Fruit fly (Drosophila melanogaster): ENCODE results near the gene tim.
A peak's percentile ranks its signal among the peaks of the same experiment; 100 is the strongest.

The tim gene

DNA sequence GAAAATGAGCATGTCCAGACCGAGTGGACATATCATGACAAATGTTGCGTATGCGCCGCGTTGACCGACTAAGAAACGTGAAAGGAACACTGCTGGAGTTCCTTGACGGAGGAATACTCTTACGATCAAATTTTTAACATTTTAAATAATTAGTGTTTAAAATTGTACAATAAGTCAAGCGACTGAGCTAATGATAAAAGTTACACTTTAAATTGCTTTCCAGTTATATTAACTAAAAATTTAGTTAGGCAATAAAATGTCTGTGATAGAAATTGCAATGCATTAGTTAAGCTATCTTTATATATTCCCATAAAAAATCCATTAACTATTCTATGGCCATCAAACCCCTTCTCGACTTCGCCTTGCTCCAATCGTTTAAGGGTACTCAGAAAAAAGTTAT is 23.2 kb downstream of the tim start:
- TF ChIP-seq cyc (GFP tag; optimal IDR thresholded peaks at IDR 0.05), result no peak
- TF ChIP-seq CG7368 (GFP tag; optimal IDR thresholded peaks at IDR 0.05), result no peak
- no peak for TF ChIP-seq vri (GFP tag; optimal IDR thresholded peaks at IDR 0.05)
- TF ChIP-seq CG16779 (tag; optimal IDR thresholded peaks at IDR 0.05), result no peak
- TF ChIP-seq CG32006 (GFP tag; optimal IDR thresholded peaks at IDR 0.05), result peak; percentile 54
- TF ChIP-seq CG1621 (tag; optimal IDR thresholded peaks at IDR 0.05), result no peak
- TF ChIP-seq Hr4 (GFP tag; optimal IDR thresholded peaks at IDR 0.05), result peak; percentile 26
- peak; percentile 19 for TF ChIP-seq svp (GFP tag)
- TF ChIP-seq Ets21C (GFP tag; optimal IDR thresholded peaks at IDR 0.05), result no peak
- TF ChIP-seq CG8119 (GFP tag; IDR thresholded peaks at IDR 0.05), result peak; percentile 21; the same call in 1 of the 3 replicates
- TF ChIP-seq Met (GFP tag; optimal IDR thresholded peaks at IDR 0.05), result no peak
- no peak for TF ChIP-seq Sox14 (GFP tag; optimal IDR thresholded peaks at IDR 0.05)
- TF ChIP-seq Sox15 (GFP tag; optimal IDR thresholded peaks at IDR 0.05), result no peak
- no peak for TF ChIP-seq CG6792 (GFP tag; optimal IDR thresholded peaks at IDR 0.05)
- TF ChIP-seq CG15336 (GFP tag; IDR thresholded peaks at IDR 0.05), result peak; percentile 28; the same call in 1 of the 2 replicates
- TF ChIP-seq dsx (GFP tag; optimal IDR thresholded peaks at IDR 0.05; ENCODE audit: poor library complexity, severe bottlenecking), result no peak
- TF ChIP-seq lz (GFP tag; optimal IDR thresholded peaks at IDR 0.05), result no peak
- TF ChIP-seq Eip78C (GFP tag), result peak; percentile 52
- TF ChIP-seq achi (GFP tag; optimal IDR thresholded peaks at IDR 0.05), result no peak
- TF ChIP-seq CG6276 (GFP tag; optimal IDR thresholded peaks at IDR 0.05), result no peak

DNA sequence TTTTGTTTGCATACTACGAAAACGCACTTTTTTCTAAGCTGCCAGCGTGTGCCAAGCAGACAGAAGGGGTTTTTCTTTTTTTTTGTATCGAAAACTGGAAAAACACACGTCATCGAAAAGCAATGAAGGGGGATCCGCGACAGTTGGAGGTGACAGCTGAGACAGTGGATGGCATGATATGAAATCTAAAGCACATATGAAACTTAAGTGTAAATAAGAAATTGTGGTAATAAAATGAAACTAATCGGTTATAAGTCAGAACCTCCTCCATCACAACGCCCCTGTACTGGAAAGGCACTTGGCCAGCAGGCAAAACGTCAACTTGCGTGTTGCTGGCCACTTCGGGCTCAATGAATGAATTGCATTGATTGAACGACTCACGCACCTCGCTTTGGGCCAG is 24.2 kb downstream of the tim start:
- TF ChIP-seq Sox15 (GFP tag; optimal IDR thresholded peaks at IDR 0.05) (no peak), achi (GFP tag; optimal IDR thresholded peaks at IDR 0.05) (no peak), CG32006 (GFP tag; optimal IDR thresholded peaks at IDR 0.05) (peak; percentile 28), lz (GFP tag; optimal IDR thresholded peaks at IDR 0.05) (no peak), CG3919 (GFP tag; optimal IDR thresholded peaks at IDR 0.05) (no peak), eg (GFP tag; IDR thresholded peaks at IDR 0.05) (peak; percentile 57; the same call in 1 of the 3 replicates), CG11902 (GFP tag; optimal IDR thresholded peaks at IDR 0.05) (no peak), svp (GFP tag) (no peak), Eip78C (GFP tag) (no peak), CG15336 (GFP tag; IDR thresholded peaks at IDR 0.05) (peak; percentile 57; the same call in 1 of the 2 replicates), net (GFP tag; optimal IDR thresholded peaks at IDR 0.05) (no peak), CG8119 (GFP tag; IDR thresholded peaks at IDR 0.05) (0 out of 3 replicates have a peak, but pooled peaks have one; percentile 30), CG6276 (GFP tag; optimal IDR thresholded peaks at IDR 0.05) (peak; percentile 3)

DNA sequence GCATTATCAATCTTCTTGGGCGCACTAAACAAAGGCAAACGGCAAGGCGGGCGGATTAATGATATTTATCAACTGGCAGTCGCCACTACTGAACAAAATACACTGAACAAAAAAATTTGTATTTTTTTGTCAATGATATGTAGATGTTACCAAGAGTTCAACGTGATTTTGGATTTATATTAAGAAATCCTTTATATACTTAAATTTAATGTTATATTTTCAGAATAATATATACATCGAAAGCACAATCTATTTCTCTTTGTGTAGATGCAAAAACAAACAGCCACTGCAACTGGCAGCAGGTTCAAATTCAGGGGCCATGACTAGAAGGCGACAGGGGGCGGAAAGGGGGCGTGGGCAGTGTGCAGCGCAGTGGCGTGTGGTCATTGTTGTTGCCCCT is 25.2 kb downstream of the tim start:
- TF ChIP-seq CG11294 (GFP tag; IDR thresholded peaks at IDR 0.05), result peak; percentile 69
- peak; percentile 2 for TF ChIP-seq CG8319 (GFP tag; optimal IDR thresholded peaks at IDR 0.05)
- TF ChIP-seq Blimp-1 (GFP tag; optimal IDR thresholded peaks at IDR 0.05), result no peak
- TF ChIP-seq CG10669 (GFP tag; optimal IDR thresholded peaks at IDR 0.05), result peak; percentile 54
- TF ChIP-seq ss (GFP tag; optimal IDR thresholded peaks at IDR 0.05), result peak in 1 of 2 experiments; percentile 21
- peak in 1 of 2 experiments; percentile 62 for TF ChIP-seq salr (GFP tag; optimal IDR thresholded peaks at IDR 0.05)
- TF ChIP-seq eg (GFP tag; IDR thresholded peaks at IDR 0.05), result peak; percentile 90
- TF ChIP-seq spab (GFP tag; optimal IDR thresholded peaks at IDR 0.05), result peak; percentile 34
- TF ChIP-seq CG3919 (GFP tag; optimal IDR thresholded peaks at IDR 0.05), result peak; percentile 56
- TF ChIP-seq Sox15 (GFP tag; optimal IDR thresholded peaks at IDR 0.05), result no peak
- peak; percentile 36 for TF ChIP-seq pdm3 (GFP tag; optimal IDR thresholded peaks at IDR 0.05)
- TF ChIP-seq dac (GFP tag; optimal IDR thresholded peaks at IDR 0.05), result peak; percentile 46
- no peak for TF ChIP-seq CG6854 (GFP tag; optimal IDR thresholded peaks at IDR 0.05)
- TF ChIP-seq CG32006 (GFP tag; optimal IDR thresholded peaks at IDR 0.05), result peak; percentile 83
- peak; percentile 28 for TF ChIP-seq fd59A (GFP tag; optimal IDR thresholded peaks at IDR 0.05)
- no peak for TF ChIP-seq Hr38 (GFP tag; optimal IDR thresholded peaks at IDR 0.05)
- TF ChIP-seq CG11902 (GFP tag; optimal IDR thresholded peaks at IDR 0.05), result no peak
- TF ChIP-seq CG8632 (GFP tag; optimal IDR thresholded peaks at IDR 0.05), result peak; percentile 29
- peak; percentile 64 for TF ChIP-seq CG4318 (GFP tag; optimal IDR thresholded peaks at IDR 0.05)
- TF ChIP-seq vri (GFP tag; optimal IDR thresholded peaks at IDR 0.05), result no peak
- peak; percentile 59 for TF ChIP-seq OdsH (GFP tag; optimal IDR thresholded peaks at IDR 0.05)
- TF ChIP-seq net (GFP tag; optimal IDR thresholded peaks at IDR 0.05), result peak; percentile 61
- no peak for TF ChIP-seq cyc (GFP tag; optimal IDR thresholded peaks at IDR 0.05)
- peak; percentile 93 for TF ChIP-seq CG15336 (GFP tag; IDR thresholded peaks at IDR 0.05)
- TF ChIP-seq CG6163 (GFP tag; IDR thresholded peaks at IDR 0.05), result peak; percentile 74
- peak; percentile 21 for TF ChIP-seq acj6 (GFP tag; optimal IDR thresholded peaks at IDR 0.05)
- peak; percentile 75 for TF ChIP-seq Gug (GFP tag; IDR thresholded peaks at IDR 0.05)
- peak; percentile 10 for TF ChIP-seq CG16779 (tag; optimal IDR thresholded peaks at IDR 0.05)
- peak; percentile 72 for TF ChIP-seq CG6276 (GFP tag; optimal IDR thresholded peaks at IDR 0.05)
- peak; percentile 61 for TF ChIP-seq achi (GFP tag; optimal IDR thresholded peaks at IDR 0.05)
- peak; percentile 28 for TF ChIP-seq CG6792 (GFP tag; optimal IDR thresholded peaks at IDR 0.05)
- peak; percentile 76 for TF ChIP-seq Hr4 (GFP tag; optimal IDR thresholded peaks at IDR 0.05)
- TF ChIP-seq svp (GFP tag), result peak; percentile 43
- no peak for TF ChIP-seq Eip75B (GFP tag; optimal IDR thresholded peaks at IDR 0.05)
- no peak for TF ChIP-seq topi (GFP tag; optimal IDR thresholded peaks at IDR 0.05)
- peak; percentile 11 for TF ChIP-seq Sox14 (GFP tag; optimal IDR thresholded peaks at IDR 0.05)
- TF ChIP-seq Eip78C (GFP tag), result peak; percentile 84
